Worm (Caenorhabditis elegans): ENCODE measurements around the gene spat-2.

- TF ChIP-seq Y53G8AR.9 (GFP tag; conservative IDR thresholded peaks at IDR 0.05): peak; percentile 50; the same call in 1 of the 2 replicates
- no peak for TF ChIP-seq B0261.1 (tag; optimal IDR thresholded peaks at IDR 0.05)
- no peak for TF ChIP-seq F39B2.1 (GFP tag; IDR thresholded peaks at IDR 0.05)
- peak; percentile 62 for TF ChIP-seq pha-4 (tag; optimal IDR thresholded peaks at IDR 0.05)
- TF ChIP-seq ama-1 (optimal IDR thresholded peaks at IDR 0.05): no peak
- TF ChIP-seq ama-1 (GFP tag; optimal IDR thresholded peaks at IDR 0.05): no peak
- no peak for TF ChIP-seq ceh-79 (tag; optimal IDR thresholded peaks at IDR 0.05)
- TF ChIP-seq attf-5 (GFP tag; optimal IDR thresholded peaks at IDR 0.05): peak; percentile 88
- TF ChIP-seq F22D6.2 (tag; optimal IDR thresholded peaks at IDR 0.05): no peak
- TF ChIP-seq K12H6.12 (tag; optimal IDR thresholded peaks at IDR 0.05): no peak
- no peak for TF ChIP-seq unc-130 (GFP tag; optimal IDR thresholded peaks at IDR 0.05)
Measured at ce11 chrIII:11007552-11008272, 29.0 kb upstream of the spat-2 start, which contains the start of the genes fipr-17 and Y48A6B.3.
